Worm (Caenorhabditis elegans) whole organism, L1 larva: ENCODE measurements around the gene F21D9.11.

Source experiments
- ceh-82 ChIP-seq, 3 experiments: fragments of 150-350 bp in 1 of 3; sonication (generic microtip) in 2 of 3; optimal IDR thresholded peaks; 2 replicates each; lab custom pipeline; 2014 to 2017; ENCODE audit warnings: missing biosample characterization in 3 of 3, missing genetic modification characterization in 3 of 3
- elt-3 ChIP-seq, 6 experiments: fragments of 150-350 bp in 1 of 6; sonication (generic microtip); optimal IDR thresholded peaks; 2 replicates each; lab custom pipeline; 2017 to 2018; ENCODE audit warnings: missing biosample characterization in 6 of 6, missing genetic modification characterization in 6 of 6, inconsistent platforms in 1 of 6
- ets-5 ChIP-seq: fragments of 200-800 bp; sonication (Bioruptor generic); IDR thresholded peaks from 2 replicates; pipeline ENCODE4 v1.3.6; 2022; ENCODE audit warnings: missing genetic modification characterization, missing compliant biosample characterization
- fkh-10 ChIP-seq: sonication (generic microtip); optimal IDR thresholded peaks from 2 replicates; lab custom pipeline; 2017; ENCODE audit warnings: missing biosample characterization, missing genetic modification reagents, missing genetic modification characterization
- hlh-17 ChIP-seq: fragments of 200-800 bp; sonication (Bioruptor generic); optimal IDR thresholded peaks from 2 replicates; lab custom pipeline; 2018; ENCODE audit warnings: missing genetic modification characterization, mild to moderate bottlenecking, missing compliant biosample characterization, moderate library complexity, borderline replicate concordance
- lin-15B ChIP-seq: fragments of 150-350 bp; sonication (generic microtip); optimal IDR thresholded peaks from 3 replicates; lab custom pipeline; 2014; ENCODE audit warnings: missing biosample characterization, missing genetic modification characterization
- lin-39 ChIP-seq: fragments of 150-350 bp; optimal IDR thresholded peaks from 2 replicates; lab custom pipeline; 2014; ENCODE audit warnings: missing biosample characterization, missing genetic modification reagents, missing genetic modification characterization
- mab-9 ChIP-seq: fragments of 200-800 bp; sonication (Bioruptor generic); IDR thresholded peaks from 2 replicates; pipeline ENCODE4 v1.3.6; 2022; ENCODE audit warnings: missing genetic modification reagents, missing genetic modification characterization, missing compliant biosample characterization
- nhr-11 ChIP-seq: fragments of 150-350 bp; optimal IDR thresholded peaks from 2 replicates; lab custom pipeline; 2014; ENCODE audit warnings: missing biosample characterization, missing genetic modification characterization
- nhr-237 ChIP-seq: fragments of 150-350 bp; optimal IDR thresholded peaks from 2 replicates; lab custom pipeline; 2014; ENCODE audit warnings: missing biosample characterization, missing genetic modification characterization
- nhr-84 ChIP-seq: sonication (generic microtip); optimal IDR thresholded peaks from 2 replicates; lab custom pipeline; 2017; ENCODE audit warnings: missing biosample characterization, missing genetic modification characterization
- snpc-4 ChIP-seq: fragments of 150-350 bp; optimal IDR thresholded peaks from 2 replicates; lab custom pipeline; 2014; ENCODE audit warnings: missing biosample characterization, missing genetic modification characterization
- unc-130 ChIP-seq: fragments of 150-350 bp; optimal IDR thresholded peaks from 2 replicates; lab custom pipeline; 2017; ENCODE audit warnings: missing biosample characterization, missing genetic modification characterization, inconsistent platforms
- vab-15 ChIP-seq: sonication (generic microtip); optimal IDR thresholded peaks from 2 replicates; lab custom pipeline; 2017; ENCODE audit warnings: missing genotype, mild to moderate bottlenecking, missing genetic modification characterization, missing compliant biosample characterization

DNA sequence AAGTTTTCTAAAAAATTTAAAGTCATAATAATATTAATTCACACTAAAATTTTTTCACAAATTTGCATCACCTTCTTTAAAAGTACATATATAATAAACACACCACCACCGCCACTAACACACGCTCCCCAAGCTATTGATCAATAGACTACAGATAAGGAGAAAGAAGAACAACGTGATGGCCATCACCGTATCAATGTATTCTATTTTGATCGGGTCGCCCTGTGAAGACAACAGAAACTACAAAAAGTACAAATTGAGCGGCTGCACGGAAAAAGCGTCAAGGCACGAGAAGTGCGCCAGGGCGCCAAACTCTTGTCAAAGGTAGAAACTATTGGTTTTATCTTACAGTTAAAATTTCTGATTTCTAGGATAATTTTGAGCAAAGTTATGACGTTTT lies 39.6 kb upstream of the F21D9.11 start:
- TF ChIP-seq ceh-82 (tag; optimal IDR thresholded peaks at IDR 0.05; lab: Kevin White, UChicago) (no peak), nhr-237 (tag; lab: Kevin White, UChicago) (no peak), elt-3 (tag; optimal IDR thresholded peaks at IDR 0.05; lab: Kevin White, UChicago) (peak in 1 of 6 experiments; percentile 20), nhr-11 (tag; lab: Kevin White, UChicago) (no peak), lin-39 (tag; lab: Kevin White, UChicago) (no peak), mab-9 (GFP tag; lab: Robert Waterston, UW) (no peak), snpc-4 (no peak), fkh-10 (GFP tag; lab: Kevin White, UChicago) (no peak), nhr-84 (no peak), ets-5 (GFP tag; lab: Robert Waterston, UW) (no peak), hlh-17 (GFP tag; lab: Kevin White, UChicago) (no peak), unc-130 (tag; lab: Kevin White, UChicago) (no peak), lin-15B (tag; lab: Kevin White, UChicago) (no peak), vab-15 (no peak)
